Worm (Caenorhabditis elegans): ENCODE measurements around the gene Y56A3A.2.
A peak's percentile ranks its signal among the peaks of the same experiment; 100 is the strongest.

Gene Y56A3A.2

ce11 chrIII:11824088-11824487, 38.0 kb downstream of the Y56A3A.2 start:
- no peak for TF ChIP-seq lin-39 (tag; optimal IDR thresholded peaks at IDR 0.05)
- TF ChIP-seq ceh-28 (tag; optimal IDR thresholded peaks at IDR 0.05) = no peak
- no peak for TF ChIP-seq ceh-16 (tag; optimal IDR thresholded peaks at IDR 0.05)
- TF ChIP-seq daf-12 (tag; optimal IDR thresholded peaks at IDR 0.05) = no peak
- TF ChIP-seq pqm-1 (tag; optimal IDR thresholded peaks at IDR 0.05) = no peak
- no peak for TF ChIP-seq nfya-1 (tag; optimal IDR thresholded peaks at IDR 0.05; ENCODE audit: insufficient read depth)
- TF ChIP-seq fkh-2 (tag; optimal IDR thresholded peaks at IDR 0.05) = no peak
- TF ChIP-seq unc-39 (tag; optimal IDR thresholded peaks at IDR 0.05) = no peak
- TF ChIP-seq fkh-10 (GFP tag; optimal IDR thresholded peaks at IDR 0.05) = no peak
- no peak for TF ChIP-seq aly-2 (tag; optimal IDR thresholded peaks at IDR 0.05)
- TF ChIP-seq nhr-43 (tag; optimal IDR thresholded peaks at IDR 0.05; ENCODE audit: poor library complexity, severe bottlenecking) = no peak
- no peak for TF ChIP-seq ztf-4 (tag; optimal IDR thresholded peaks at IDR 0.05)
- no peak for TF ChIP-seq pha-4 (tag; optimal IDR thresholded peaks at IDR 0.05)

- TF ChIP-seq nhr-76 (tag; optimal IDR thresholded peaks at IDR 0.05) (no peak), fos-1 (tag; optimal IDR thresholded peaks at IDR 0.05) (no peak), ceh-16 (tag; optimal IDR thresholded peaks at IDR 0.05) (no peak), tbx-2 (tag; optimal IDR thresholded peaks at IDR 0.05) (peak; percentile 17), nhr-12 (tag; optimal IDR thresholded peaks at IDR 0.05) (no peak), ceh-9 (tag; optimal IDR thresholded peaks at IDR 0.05) (no peak), ztf-4 (tag; optimal IDR thresholded peaks at IDR 0.05) (no peak), nhr-23 (tag; optimal IDR thresholded peaks at IDR 0.05) (peak; percentile 83), ceh-28 (tag; optimal IDR thresholded peaks at IDR 0.05) (peak; percentile 50), unc-39 (tag; optimal IDR thresholded peaks at IDR 0.05) (no peak), aly-2 (tag; optimal IDR thresholded peaks at IDR 0.05) (no peak), R02D3.7 (tag; optimal IDR thresholded peaks at IDR 0.05) (no peak), fkh-2 (tag; optimal IDR thresholded peaks at IDR 0.05) (no peak), nhr-43 (tag; optimal IDR thresholded peaks at IDR 0.05; ENCODE audit: poor library complexity, severe bottlenecking) (peak; percentile 37), elt-1 (tag; optimal IDR thresholded peaks at IDR 0.05) (peak; percentile 15), pqm-1 (tag; optimal IDR thresholded peaks at IDR 0.05) (peak; percentile 46), nfya-1 (tag; optimal IDR thresholded peaks at IDR 0.05; ENCODE audit: insufficient read depth) (peak; percentile 97), nhr-11 (tag; optimal IDR thresholded peaks at IDR 0.05) (no peak), elt-2 (tag; optimal IDR thresholded peaks at IDR 0.05) (peak; percentile 86), nhr-77 (tag; optimal IDR thresholded peaks at IDR 0.05) (no peak), nhr-237 (tag; optimal IDR thresholded peaks at IDR 0.05) (no peak), zag-1 (tag; optimal IDR thresholded peaks at IDR 0.05) (no peak), mml-1 (tag; optimal IDR thresholded peaks at IDR 0.05) (no peak), lin-15B (tag; optimal IDR thresholded peaks at IDR 0.05) (peak; percentile 92), lsy-12 (tag; optimal IDR thresholded peaks at IDR 0.05) (peak; percentile 48), hmg-11 (tag; optimal IDR thresholded peaks at IDR 0.05) (peak; percentile 67), ztf-11 (tag; optimal IDR thresholded peaks at IDR 0.05) (no peak), egl-5 (tag; optimal IDR thresholded peaks at IDR 0.05) (peak; percentile 90), nhr-28 (tag; optimal IDR thresholded peaks at IDR 0.05) (no peak), eor-1 (tag; optimal IDR thresholded peaks at IDR 0.05) (no peak), nhr-67 (tag; optimal IDR thresholded peaks at IDR 0.05) (no peak), egl-27 (tag; optimal IDR thresholded peaks at IDR 0.05) (no peak), snpc-4 (tag; optimal IDR thresholded peaks at IDR 0.05) (peak; percentile 89), ama-1 (optimal IDR thresholded peaks at IDR 0.05) (peak; percentile 1), ceh-82 (tag; optimal IDR thresholded peaks at IDR 0.05) (no peak), ZK546.5 (tag; optimal IDR thresholded peaks at IDR 0.05) (no peak), pha-4 (tag; optimal IDR thresholded peaks at IDR 0.05) (peak; percentile 98), lin-39 (tag; optimal IDR thresholded peaks at IDR 0.05) (peak; percentile 92), elt-3 (tag; optimal IDR thresholded peaks at IDR 0.05) (no peak), jun-1 (tag; optimal IDR thresholded peaks at IDR 0.05) (peak; percentile 66), fkh-10 (GFP tag; optimal IDR thresholded peaks at IDR 0.05) (no peak), mdl-1 (tag; optimal IDR thresholded peaks at IDR 0.05) (no peak), nhr-25 (tag; optimal IDR thresholded peaks at IDR 0.05) (peak; percentile 93), daf-12 (tag; optimal IDR thresholded peaks at IDR 0.05) (no peak), sea-2 (GFP tag; optimal IDR thresholded peaks at IDR 0.05) (peak; percentile 49), unc-62 (GFP tag; optimal IDR thresholded peaks at IDR 0.05) (no peak), skn-1 (tag; optimal IDR thresholded peaks at IDR 0.05) (peak; percentile 66)
Measured at ce11 chrIII:11823260-11823659, 38.8 kb downstream of the Y56A3A.2 start, which contains the start of gene C18D11.3. Gene C18D11.3 (plus strand): TSS chrIII:11823448.
